Worm (Caenorhabditis elegans) whole organism, midembryonic: ENCODE results near the gene clec-218.
"Not testable (repeated sequence)": the region's sequence is repeated elsewhere in the genome, so short reads cannot be mapped to it uniquely, and the experiment has no call there.

Experiments
- cog-1 ChIP-seq: sonication (generic microtip); optimal IDR thresholded peaks from 2 replicates; lab custom pipeline; 2016; ENCODE audit warnings: missing genetic modification characterization, missing compliant biosample characterization
- flt-1 ChIP-seq: fragments of 200-800 bp; sonication (Bioruptor generic); IDR thresholded peaks from 2 replicates; pipeline ENCODE4 v1.3.6; 2022; ENCODE audit warnings: missing genetic modification characterization, missing compliant biosample characterization
- klf-2 ChIP-seq: fragments of 200-800 bp; sonication (Bioruptor generic); conservative IDR thresholded peaks from 2 replicates; pipeline ENCODE4 v1.3.6; 2022; ENCODE audit warnings: missing genetic modification reagents, missing genetic modification characterization, missing compliant biosample characterization
- ref-1 ChIP-seq: fragments of 200-800 bp; sonication (Bioruptor generic); conservative IDR thresholded peaks from 2 replicates; pipeline ENCODE4 v1.3.6; 2022; ENCODE audit warnings: missing genetic modification reagents, missing genetic modification characterization, missing compliant biosample characterization
- tab-1 ChIP-seq: fragments of 200-800 bp; sonication (Bioruptor generic); IDR thresholded peaks from 2 replicates; pipeline ENCODE4 v1.3.6; 2022; ENCODE audit warnings: missing genetic modification characterization, missing compliant biosample characterization
- ztf-23 ChIP-seq: fragments of 200-800 bp; sonication (Bioruptor generic); IDR thresholded peaks from 2 replicates; pipeline ENCODE4 v1.3.6; 2022; ENCODE audit warnings: missing genetic modification reagents, missing genetic modification characterization, missing compliant biosample characterization
- ztf-29 ChIP-seq: fragments of 200-800 bp; sonication (Bioruptor generic); IDR thresholded peaks from 2 replicates; pipeline ENCODE4 v1.3.6; 2022; ENCODE audit warnings: missing genetic modification reagents, missing genetic modification characterization, missing compliant biosample characterization

DNA sequence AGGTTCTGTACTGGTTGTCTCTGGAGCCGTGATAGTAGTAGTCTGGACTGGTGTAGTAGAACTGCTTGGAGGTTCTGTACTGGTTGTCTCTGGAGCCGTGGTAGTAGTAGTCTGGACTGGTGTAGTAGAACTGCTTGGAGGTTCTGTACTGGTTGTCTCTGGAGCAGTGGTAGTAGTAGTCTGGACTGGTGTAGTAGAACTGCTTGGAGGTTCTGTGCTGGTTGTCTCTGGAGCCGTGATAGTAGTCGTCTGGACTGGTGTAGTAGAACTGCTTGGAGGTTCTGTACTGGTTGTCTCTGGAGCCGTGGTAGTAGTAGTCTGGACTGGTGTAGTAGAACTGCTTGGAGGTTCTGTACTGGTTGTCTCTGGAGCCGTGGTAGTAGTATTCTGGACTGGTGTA lies 21.6 kb downstream of the clec-218 start:
- TF ChIP-seq flt-1 (0 out of 2 replicates have a peak, but pooled peaks have one; percentile 57), ref-1 (GFP tag; lab: Robert Waterston, UW) (0 out of 2 replicates have a peak, but pooled peaks have one; percentile 30)
- not testable (repeated sequence) for TF ChIP-seq cog-1 (tag; lab: Kevin White, UChicago); ztf-23 (GFP tag; lab: Robert Waterston, UW); ztf-29 (GFP tag; lab: Robert Waterston, UW); tab-1 (GFP tag; lab: Robert Waterston, UW); klf-2
